Fruit fly (Drosophila melanogaster) whole organism, embryonic: Measurements from ENCODE around the gene Root.

Source experiments
- Atf-2 ChIP-seq: fragments of 200-800 bp; sonication (Bioruptor generic); optimal IDR thresholded peaks from 2 replicates; lab custom pipeline; 2016; ENCODE audit warnings: missing biosample characterization, missing genetic modification characterization
- Bteb2 ChIP-seq: fragments of 200-800 bp; sonication (Bioruptor generic); optimal IDR thresholded peaks from 2 replicates; lab custom pipeline; 2016; ENCODE audit warnings: missing biosample characterization, missing genetic modification characterization
- CG10274 ChIP-seq: fragments of 200-800 bp; sonication (Bioruptor generic); optimal IDR thresholded peaks from 3 replicates; lab custom pipeline; 2017; ENCODE audit warnings: missing biosample characterization, mild to moderate bottlenecking, missing genetic modification characterization
- CG10366 ChIP-seq: fragments of 200-800 bp; sonication (Bioruptor generic); IDR thresholded peaks from 2 replicates; pipeline ENCODE4 v1.3.6; 2022; ENCODE audit warnings: missing biosample characterization, missing genetic modification characterization
- CG10431 ChIP-seq: fragments of 200-800 bp; sonication (Bioruptor generic); optimal IDR thresholded peaks from 3 replicates; lab custom pipeline; 2018; ENCODE audit warnings: missing biosample characterization, mild to moderate bottlenecking, missing genetic modification characterization
- CG10565 ChIP-seq: fragments of 200-800 bp; sonication (Bioruptor generic); optimal IDR thresholded peaks from 3 replicates; lab custom pipeline; 2016; ENCODE audit warnings: missing biosample characterization, mild to moderate bottlenecking, missing genetic modification characterization
- CG11695 ChIP-seq: fragments of 200-800 bp; sonication (Bioruptor generic); IDR thresholded peaks from 3 replicates; pipeline ENCODE4 v1.3.6; 2022; ENCODE audit warnings: missing biosample characterization, missing genetic modification characterization
- CG12071 ChIP-seq: fragments of 200-800 bp; sonication (Bioruptor generic); optimal IDR thresholded peaks from 3 replicates; lab custom pipeline; 2018; ENCODE audit warnings: missing biosample characterization, mild to moderate bottlenecking, missing genetic modification characterization
- CG12104 ChIP-seq: fragments of 200-800 bp; sonication (Bioruptor generic); optimal IDR thresholded peaks from 3 replicates; lab custom pipeline; 2016; ENCODE audit warnings: missing biosample characterization, missing genetic modification characterization
- CG14965 ChIP-seq: fragments of 200-800 bp; sonication (Bioruptor generic); optimal IDR thresholded peaks from 2 replicates; lab custom pipeline; 2016; ENCODE audit warnings: missing biosample characterization, missing genetic modification characterization, borderline replicate concordance
- CG15269 ChIP-seq: fragments of 200-800 bp; sonication (Bioruptor generic); optimal IDR thresholded peaks from 2 replicates; lab custom pipeline; 2018; ENCODE audit warnings: missing biosample characterization, mild to moderate bottlenecking, missing genetic modification characterization, moderate library complexity
- CG1647 ChIP-seq: fragments of 200-800 bp; sonication (Bioruptor generic); optimal IDR thresholded peaks from 3 replicates; lab custom pipeline; 2016; ENCODE audit warnings: missing biosample characterization, missing genetic modification characterization
- CG16779 ChIP-seq: fragments of 200-800 bp; sonication (Bioruptor generic); IDR thresholded peaks from 2 replicates; pipeline ENCODE4 v1.3.6; 2022; ENCODE audit warnings: missing biosample characterization, missing genetic modification characterization
- CG17385 ChIP-seq: fragments of 200-800 bp; sonication (Bioruptor generic); optimal IDR thresholded peaks from 3 replicates; lab custom pipeline; 2018; ENCODE audit warnings: missing biosample characterization, mild to moderate bottlenecking, missing genetic modification characterization
- CG18262 ChIP-seq: fragments of 200-800 bp; optimal IDR thresholded peaks from 3 replicates; lab custom pipeline; 2019; ENCODE audit warnings: missing biosample characterization, mild to moderate bottlenecking, missing genetic modification characterization, moderate library complexity
- CG18599 ChIP-seq: fragments of 200-800 bp; sonication (Bioruptor generic); optimal IDR thresholded peaks from 3 replicates; lab custom pipeline; 2017; ENCODE audit warnings: missing biosample characterization, missing genetic modification characterization, mild to moderate bottlenecking, moderate library complexity, missing genetic modification reagents
- CG2129 ChIP-seq: fragments of 200-800 bp; sonication (Bioruptor generic); IDR thresholded peaks from 2 replicates; pipeline ENCODE4 v1.3.6; 2022; ENCODE audit warnings: missing biosample characterization, missing genetic modification characterization; ENCODE audit not compliant: partially characterized antibody
- CG31441 ChIP-seq: fragments of 200-800 bp; sonication (Bioruptor generic); IDR thresholded peaks from 2 replicates; pipeline ENCODE4 v1.3.6; 2022; ENCODE audit warnings: missing biosample characterization, missing genetic modification characterization
- CG3838 ChIP-seq: fragments of 200-800 bp; sonication (Bioruptor generic); optimal IDR thresholded peaks from 3 replicates; lab custom pipeline; 2016; ENCODE audit warnings: missing biosample characterization, missing genetic modification characterization
- CG4424 ChIP-seq: fragments of 200-800 bp; sonication (Bioruptor generic); optimal IDR thresholded peaks from 3 replicates; lab custom pipeline; 2016; ENCODE audit warnings: missing biosample characterization, missing genetic modification characterization
- CG8388 ChIP-seq: fragments of 200-800 bp; sonication (Bioruptor generic); optimal IDR thresholded peaks from 2 replicates; lab custom pipeline; 2019; ENCODE audit warnings: missing biosample characterization, mild to moderate bottlenecking, missing genetic modification characterization, moderate library complexity
- CG8924 ChIP-seq: fragments of 200-800 bp; optimal IDR thresholded peaks from 3 replicates; lab custom pipeline; 2019; ENCODE audit warnings: missing biosample characterization, mild to moderate bottlenecking, missing genetic modification characterization, moderate library complexity
- CG8944 ChIP-seq: fragments of 200-800 bp; sonication (Bioruptor generic); optimal IDR thresholded peaks from 3 replicates; lab custom pipeline; 2016; ENCODE audit warnings: missing biosample characterization, missing genetic modification characterization
- CG9817 ChIP-seq: fragments of 200-800 bp; sonication (Bioruptor generic); optimal IDR thresholded peaks from 2 replicates; lab custom pipeline; 2018; ENCODE audit warnings: missing biosample characterization, mild to moderate bottlenecking, missing genetic modification characterization, moderate library complexity
- CTCF ChIP-seq: fragments of 200-800 bp; sonication (Bioruptor generic); optimal IDR thresholded peaks from 2 replicates; lab custom pipeline; 2017; ENCODE audit warnings: missing biosample characterization, mild to moderate bottlenecking, missing genetic modification characterization, moderate library complexity
- CoRest ChIP-seq: fragments of 200-800 bp; sonication (Bioruptor generic); optimal IDR thresholded peaks from 3 replicates; lab custom pipeline; 2018; ENCODE audit warnings: missing biosample characterization, mild to moderate bottlenecking, missing genetic modification characterization, moderate library complexity
- Drgx ChIP-seq: fragments of 200-800 bp; sonication (Bioruptor generic); IDR thresholded peaks from 2 replicates; pipeline ENCODE4 v1.3.6; 2022; ENCODE audit warnings: missing biosample characterization, missing genetic modification characterization
- Fer1 ChIP-seq: fragments of 200-800 bp; sonication (Bioruptor generic); optimal IDR thresholded peaks from 2 replicates; lab custom pipeline; 2017; ENCODE audit warnings: missing biosample characterization, mild to moderate bottlenecking, missing genetic modification characterization
- Hmr ChIP-seq: fragments of 200-800 bp; sonication (Bioruptor generic); optimal IDR thresholded peaks from 3 replicates; lab custom pipeline; 2017; ENCODE audit warnings: mild to moderate bottlenecking, missing biosample characterization, missing genetic modification reagents, missing genetic modification characterization
- Med ChIP-seq: fragments of 200-800 bp; sonication (Bioruptor generic); peaks from one replicate; lab custom pipeline; 2016; ENCODE audit warnings: missing biosample characterization, missing genetic modification characterization, mild to moderate bottlenecking, inconsistent platforms, moderate library complexity
- Myb ChIP-seq: fragments of 200-800 bp; sonication (Bioruptor generic); optimal IDR thresholded peaks from 2 replicates; lab custom pipeline; 2016; ENCODE audit warnings: missing biosample characterization, missing genetic modification characterization
- Nf-YC ChIP-seq: fragments of 200-800 bp; optimal IDR thresholded peaks from 3 replicates; lab custom pipeline; 2019; ENCODE audit warnings: missing biosample characterization, mild to moderate bottlenecking, missing genetic modification characterization, moderate library complexity
- Opbp ChIP-seq: fragments of 200-800 bp; sonication (Bioruptor generic); IDR thresholded peaks from 3 replicates; pipeline ENCODE4 v1.3.6; 2022; ENCODE audit warnings: missing biosample characterization, missing genetic modification characterization; ENCODE audit not compliant: partially characterized antibody
- PHDP ChIP-seq: fragments of 200-800 bp; sonication (Bioruptor generic); optimal IDR thresholded peaks from 3 replicates; lab custom pipeline; 2018; ENCODE audit warnings: missing biosample characterization, mild to moderate bottlenecking, missing genetic modification characterization, moderate library complexity
- Sox100B ChIP-seq: fragments of 200-800 bp; sonication (Bioruptor generic); optimal IDR thresholded peaks from 3 replicates; lab custom pipeline; 2018; ENCODE audit warnings: missing biosample characterization, mild to moderate bottlenecking, missing genetic modification characterization
- Trl ChIP-seq, 3 experiments: fragments of >200 bp in 2 of 3; fragments of 200-800 bp in 1 of 3; sonication (Bioruptor generic) in 1 of 3; optimal IDR thresholded peaks; 2 replicates in 1 of 3; 3 replicates in 2 of 3; lab custom pipeline; 2016 to 2017; ENCODE audit warnings: missing biosample characterization in 1 of 3, missing genetic modification characterization in 1 of 3
- Xrp1 ChIP-seq: fragments of 200-800 bp; sonication (Bioruptor generic); IDR thresholded peaks from 2 replicates; pipeline ENCODE4 v1.3.6; 2022; ENCODE audit warnings: missing biosample characterization, missing genetic modification characterization
- ato ChIP-seq: fragments of 200-800 bp; sonication (Bioruptor generic); IDR thresholded peaks from 2 replicates; pipeline ENCODE4 v1.3.6; 2022; ENCODE audit warnings: missing biosample characterization, missing genetic modification characterization; ENCODE audit not compliant: partially characterized antibody
- dati ChIP-seq: fragments of 200-800 bp; sonication (Bioruptor generic); IDR thresholded peaks from 2 replicates; pipeline ENCODE4 v1.3.6; 2022; ENCODE audit warnings: missing biosample characterization, missing genetic modification characterization
- emc ChIP-seq: fragments of 200-800 bp; sonication (Bioruptor generic); optimal IDR thresholded peaks from 2 replicates; lab custom pipeline; 2016; ENCODE audit warnings: missing biosample characterization, missing genetic modification characterization
- esg ChIP-seq: fragments of 200-800 bp; sonication (Bioruptor generic); conservative IDR thresholded peaks from 2 replicates; pipeline ENCODE4 v1.3.6; 2022; ENCODE audit warnings: missing biosample characterization, missing genetic modification characterization
- exex ChIP-seq: fragments of 200-800 bp; sonication (Bioruptor generic); optimal IDR thresholded peaks from 4 replicates; lab custom pipeline; 2018; ENCODE audit warnings: missing biosample characterization, mild to moderate bottlenecking, missing genetic modification characterization, moderate library complexity
- eyg ChIP-seq: fragments of 200-800 bp; sonication (Bioruptor generic); optimal IDR thresholded peaks from 3 replicates; lab custom pipeline; 2016; ENCODE audit warnings: missing biosample characterization, missing genetic modification characterization
- grau ChIP-seq: fragments of 200-800 bp; optimal IDR thresholded peaks from 3 replicates; lab custom pipeline; 2019; ENCODE audit warnings: missing biosample characterization, mild to moderate bottlenecking, missing genetic modification characterization, moderate library complexity
- lilli ChIP-seq: fragments of 200-800 bp; sonication (Bioruptor generic); optimal IDR thresholded peaks from 3 replicates; lab custom pipeline; 2016; ENCODE audit warnings: missing biosample characterization, missing genetic modification characterization
- salm ChIP-seq: fragments of 200-800 bp; sonication (Bioruptor generic); optimal IDR thresholded peaks from 2 replicates; lab custom pipeline; 2018; ENCODE audit warnings: missing biosample characterization, mild to moderate bottlenecking, missing genetic modification characterization
- slbo ChIP-seq: fragments of 200-800 bp; sonication (Bioruptor generic); IDR thresholded peaks from 2 replicates; pipeline ENCODE4 v1.3.6; 2022; ENCODE audit warnings: missing biosample characterization, missing genetic modification characterization
- slp2 ChIP-seq: fragments of 200-800 bp; sonication (Bioruptor generic); optimal IDR thresholded peaks from 2 replicates; lab custom pipeline; 2016; ENCODE audit warnings: missing biosample characterization, missing genetic modification characterization
- sna ChIP-seq: fragments of 200-800 bp; sonication (Bioruptor generic); IDR thresholded peaks from 2 replicates; pipeline ENCODE4 v1.3.6; 2022; ENCODE audit warnings: missing biosample characterization, missing genetic modification characterization; ENCODE audit not compliant: partially characterized antibody
- tna ChIP-seq: fragments of 200-800 bp; sonication (Bioruptor generic); IDR thresholded peaks from 2 replicates; pipeline ENCODE4 v1.3.6; 2022; ENCODE audit warnings: missing biosample characterization, missing genetic modification characterization; ENCODE audit not compliant: partially characterized antibody
- ttk ChIP-seq: fragments of 200-800 bp; sonication (Bioruptor generic); IDR thresholded peaks from 2 replicates; pipeline ENCODE4 v2.1.2; 2022; ENCODE audit warnings: missing biosample characterization, missing genetic modification characterization
- usp ChIP-seq: fragments of >200 bp; optimal IDR thresholded peaks from 2 replicates; lab custom pipeline; 2017; ENCODE audit warnings: missing biosample characterization, missing genetic modification characterization

Gene Root

dm6 chr3R:24093430-24093829 lies 19.7 kb upstream of the Root start (continued):
- TF ChIP-seq CG1647 (GFP tag; lab: Kevin White, UChicago) (no peak), eyg (GFP tag; lab: Kevin White, UChicago) (no peak), Drgx (no peak), CoRest (tag; lab: Kevin White, UChicago) (peak; percentile 49), CG11695 (no peak), lilli (peak; percentile 11), CG10274 (GFP tag; lab: Kevin White, UChicago) (no peak), CG9817 (tag; lab: Kevin White, UChicago) (no peak), CG10565 (GFP tag; lab: Kevin White, UChicago) (no peak), CG8924 (peak; percentile 31), CG31441 (peak; percentile 32; the same call in 1 of the 2 replicates), Myb (GFP tag; lab: Kevin White, UChicago) (no peak), CG12104 (GFP tag; lab: Kevin White, UChicago) (peak; percentile 7), CG15269 (tag; lab: Kevin White, UChicago) (peak; percentile 62), CG12071 (GFP tag; lab: Kevin White, UChicago) (no peak), CG18262 (tag; lab: Kevin White, UChicago) (peak; percentile 1), ato (GFP tag; lab: Robert Waterston, UW) (no peak), esg (GFP tag; lab: Robert Waterston, UW) (no peak), CG8944 (GFP tag; lab: Kevin White, UChicago) (no peak), CG17385 (GFP tag; lab: Kevin White, UChicago) (peak; percentile 18), CG16779 (no peak), slp2 (no peak), PHDP (tag; lab: Kevin White, UChicago) (peak; percentile 44), dati (GFP tag; lab: Robert Waterston, UW) (no peak), tna (no peak), CG14965 (GFP tag; lab: Kevin White, UChicago) (no peak), CG8388 (GFP tag; lab: Kevin White, UChicago) (no peak), exex (tag; lab: Kevin White, UChicago) (no peak), CG18599 (GFP tag; lab: Kevin White, UChicago) (peak; percentile 26), salm (no peak), CG10366 (no peak; the same call in 1 of the 2 replicates), CG2129 (GFP tag; lab: Robert Waterston, UW) (no peak), usp (GFP tag; lab: Kevin White, UChicago) (no peak), sna (GFP tag; lab: Robert Waterston, UW) (no peak), ttk (GFP tag; lab: Robert Waterston, UW) (no peak), Hmr (GFP tag; lab: Kevin White, UChicago) (peak; percentile 40), Med (GFP tag; lab: Kevin White, UChicago) (no peak), slbo (peak; percentile 32; the same call in 1 of the 2 replicates), Trl (optimal IDR thresholded peaks at IDR 0.05; lab: Kevin White, UChicago) (no peak), Trl (GFP tag; optimal IDR thresholded peaks at IDR 0.05; lab: Kevin White, UChicago) (no peak), Opbp (GFP tag; lab: Robert Waterston, UW) (no peak), Xrp1 (GFP tag; lab: Robert Waterston, UW) (no peak), grau (peak; percentile 63), CG4424 (GFP tag; lab: Kevin White, UChicago) (no peak), Bteb2 (GFP tag; lab: Kevin White, UChicago) (no peak), CTCF (no peak), Nf-YC (no peak), CG3838 (no peak), CG10431 (GFP tag; lab: Kevin White, UChicago) (no peak), emc (GFP tag; lab: Kevin White, UChicago) (no peak), Sox100B (no peak), Atf-2 (GFP tag; lab: Kevin White, UChicago) (no peak), Fer1 (GFP tag; lab: Kevin White, UChicago) (peak; percentile 26)
